Fruit fly (Drosophila melanogaster): ENCODE measurements around the gene CG7781.

- TF ChIP-seq pan (optimal IDR thresholded peaks at IDR 0.05) = no peak
- no peak for TF ChIP-seq psq (optimal IDR thresholded peaks at IDR 0.05)
- no peak for TF ChIP-seq CG8478 (optimal IDR thresholded peaks at IDR 0.05)
- no peak for TF ChIP-seq Dll (optimal IDR thresholded peaks at IDR 0.05)
- TF ChIP-seq usp (GFP tag; optimal IDR thresholded peaks at IDR 0.05) = no peak
- no peak for TF ChIP-seq EcR (GFP tag; optimal IDR thresholded peaks at IDR 0.05)
Observed at dm6 chr2L:8333624-8334023, 8.4 kb upstream of the CG7781 start.

All from whole organism.